Fruit fly (Drosophila melanogaster): Measurements from ENCODE around the gene Cyt-b5-r.
A peak's percentile ranks its signal among the peaks of the same experiment; 100 is the strongest.

Gene Cyt-b5-r

dm6 chr2L:16754074-16754473 is 36.4 kb downstream of the Cyt-b5-r start, which contains the start of gene yellow-b:
Gene yellow-b (plus strand): TSS chr2L:16754336.
- TF ChIP-seq CG14711 (tag; optimal IDR thresholded peaks at IDR 0.05), result no peak
- no peak for TF ChIP-seq cic (GFP tag; optimal IDR thresholded peaks at IDR 0.05)
- TF ChIP-seq tj (GFP tag; optimal IDR thresholded peaks at IDR 0.05), result no peak
- no peak for TF ChIP-seq CG11617 (GFP tag; optimal IDR thresholded peaks at IDR 0.05)
- TF ChIP-seq CG1620 (GFP tag; optimal IDR thresholded peaks at IDR 0.05), result no peak
- no peak for TF ChIP-seq Clk (GFP tag; optimal IDR thresholded peaks at IDR 0.05)
- no peak for TF ChIP-seq Mnt (GFP tag; optimal IDR thresholded peaks at IDR 0.05)
- no peak for TF ChIP-seq Crg-1 (GFP tag; optimal IDR thresholded peaks at IDR 0.05)
- TF ChIP-seq CG7045 (GFP tag; optimal IDR thresholded peaks at IDR 0.05), result no peak
- no peak for TF ChIP-seq kay (GFP tag; ENCODE audit: borderline replicate concordance)
- no peak for TF ChIP-seq pad (GFP tag; optimal IDR thresholded peaks at IDR 0.05)
- no peak for TF ChIP-seq CG12768 (GFP tag; optimal IDR thresholded peaks at IDR 0.05)

DNA sequence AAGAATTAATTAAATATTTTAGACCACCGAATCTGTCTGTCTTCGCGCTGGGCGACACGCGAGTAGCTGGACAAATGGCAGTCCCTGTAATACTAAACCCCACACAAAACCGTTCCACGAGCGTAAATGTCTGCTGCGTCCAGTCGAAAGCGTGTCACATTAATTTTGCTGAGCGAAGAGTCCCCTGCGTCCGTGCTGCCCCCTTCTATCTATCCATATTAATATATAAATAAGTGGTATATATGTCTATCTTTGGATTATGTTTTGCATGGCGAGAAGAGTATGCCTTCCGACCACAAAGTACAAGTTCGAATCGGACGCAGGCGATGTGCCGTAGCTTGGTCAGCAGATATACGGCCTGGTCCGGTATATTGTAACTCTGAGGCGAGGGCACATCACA is 38.2 kb downstream of the Cyt-b5-r start:
- TF ChIP-seq CG12768 (GFP tag; optimal IDR thresholded peaks at IDR 0.05) (no peak), kay (GFP tag; ENCODE audit: borderline replicate concordance) (no peak), Clk (GFP tag; optimal IDR thresholded peaks at IDR 0.05) (no peak), tj (GFP tag; optimal IDR thresholded peaks at IDR 0.05) (peak; percentile 59), toe (GFP tag; optimal IDR thresholded peaks at IDR 0.05) (no peak)

- no peak for TF ChIP-seq CG11617 (GFP tag; optimal IDR thresholded peaks at IDR 0.05)
- no peak for TF ChIP-seq kay (GFP tag; ENCODE audit: borderline replicate concordance)
- no peak for TF ChIP-seq CG33017 (tag; optimal IDR thresholded peaks at IDR 0.05)
- no peak for TF ChIP-seq Mnt (GFP tag; optimal IDR thresholded peaks at IDR 0.05)
- no peak for TF ChIP-seq Clk (GFP tag; optimal IDR thresholded peaks at IDR 0.05)
- no peak for TF ChIP-seq cic (GFP tag; optimal IDR thresholded peaks at IDR 0.05)
- TF ChIP-seq ovo (GFP tag; optimal IDR thresholded peaks at IDR 0.05), result no peak
- no peak for TF ChIP-seq CG7045 (GFP tag; optimal IDR thresholded peaks at IDR 0.05)
- no peak for TF ChIP-seq CG7101 (tag; optimal IDR thresholded peaks at IDR 0.05)
- no peak for TF ChIP-seq Hr96 (GFP tag; optimal IDR thresholded peaks at IDR 0.05)
- TF ChIP-seq CG1620 (GFP tag; optimal IDR thresholded peaks at IDR 0.05), result no peak
- TF ChIP-seq CG14711 (tag; optimal IDR thresholded peaks at IDR 0.05), result no peak
- TF ChIP-seq CG12768 (GFP tag; optimal IDR thresholded peaks at IDR 0.05), result no peak
- no peak for TF ChIP-seq toe (GFP tag; optimal IDR thresholded peaks at IDR 0.05)
- TF ChIP-seq cnc (optimal IDR thresholded peaks at IDR 0.05), result no peak
- TF ChIP-seq bab1 (GFP tag; optimal IDR thresholded peaks at IDR 0.05), result no peak
- TF ChIP-seq Crg-1 (GFP tag; optimal IDR thresholded peaks at IDR 0.05), result no peak
Measured at dm6 chr2L:16747145-16747544, 43.4 kb downstream of the Cyt-b5-r start.

DNA sequence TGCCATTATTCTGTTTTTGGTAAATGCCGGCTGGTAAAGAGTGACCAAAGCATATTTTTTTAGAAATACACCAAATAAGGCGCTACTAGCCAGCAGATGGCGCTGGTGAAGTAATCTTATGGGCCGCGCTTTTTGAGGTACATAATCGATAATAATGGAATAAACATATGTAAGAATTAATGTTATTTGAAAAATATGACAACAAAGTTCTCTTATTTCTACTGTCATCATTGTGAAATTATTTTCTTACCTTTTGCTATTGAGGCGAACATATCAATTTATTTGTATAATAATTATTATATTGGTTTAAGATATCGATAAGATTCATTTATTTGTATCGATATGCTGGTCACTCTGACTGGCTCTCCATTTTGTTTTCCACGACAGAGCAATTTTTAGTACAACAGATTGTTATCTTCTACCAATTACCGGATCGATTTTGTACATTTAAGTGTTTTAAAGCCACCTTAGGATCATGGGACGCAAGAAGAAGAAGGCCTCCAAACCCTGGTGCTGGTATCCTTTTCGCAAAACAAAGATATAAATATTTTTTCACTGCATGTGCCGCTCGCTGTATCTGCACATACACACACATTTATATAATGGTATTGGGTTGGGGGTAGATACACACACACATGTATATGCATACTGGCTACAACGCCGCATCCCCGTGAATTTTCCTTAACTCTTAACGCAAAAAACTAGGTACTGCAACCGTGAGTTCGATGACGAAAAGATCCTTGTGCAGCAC is 47.3 kb downstream of the Cyt-b5-r start, which contains the start of the genes LSm7 and BuGZ:
LSm7 (minus strand) TSS at position 46 of the 751 bp plus-strand sequence.
BuGZ (plus strand) TSS at position 351 of the 751 bp plus-strand sequence.
- TF ChIP-seq pad (GFP tag; optimal IDR thresholded peaks at IDR 0.05) (peak; percentile 26), toe (GFP tag; optimal IDR thresholded peaks at IDR 0.05) (no peak), Mnt (GFP tag; optimal IDR thresholded peaks at IDR 0.05) (peak; percentile 75), CG11617 (GFP tag; optimal IDR thresholded peaks at IDR 0.05) (peak; percentile 33), cnc (optimal IDR thresholded peaks at IDR 0.05) (no peak), bab1 (GFP tag; optimal IDR thresholded peaks at IDR 0.05) (peak; percentile 57), CG14711 (tag; optimal IDR thresholded peaks at IDR 0.05) (no peak), tj (GFP tag; optimal IDR thresholded peaks at IDR 0.05) (peak; percentile 4), Hr96 (GFP tag; optimal IDR thresholded peaks at IDR 0.05) (peak; percentile 1), CG1620 (GFP tag; optimal IDR thresholded peaks at IDR 0.05) (no peak)
